Fruit fly (Drosophila melanogaster) whole organism, embryonic: ENCODE results near the gene CG12224.

Source experiments
- Bdp1 ChIP-seq: fragments of 200-800 bp; sonication (Bioruptor generic); optimal IDR thresholded peaks from 3 replicates; lab custom pipeline; 2016; ENCODE audit warnings: missing biosample characterization, missing genetic modification characterization
- BtbVII ChIP-seq: fragments of 200-800 bp; sonication (Bioruptor generic); optimal IDR thresholded peaks from 3 replicates; lab custom pipeline; 2017; ENCODE audit warnings: missing biosample characterization, mild to moderate bottlenecking, missing genetic modification characterization
- Bteb2 ChIP-seq: fragments of 200-800 bp; sonication (Bioruptor generic); optimal IDR thresholded peaks from 2 replicates; lab custom pipeline; 2016; ENCODE audit warnings: missing biosample characterization, missing genetic modification characterization
- CG11456 ChIP-seq: fragments of 200-800 bp; sonication (Bioruptor generic); IDR thresholded peaks from 3 replicates; pipeline ENCODE4 v1.3.6; 2022; ENCODE audit warnings: missing biosample characterization, missing genetic modification characterization
- CG13123 ChIP-seq: fragments of 200-800 bp; sonication (Bioruptor generic); optimal IDR thresholded peaks from 2 replicates; lab custom pipeline; 2016; ENCODE audit warnings: missing biosample characterization, missing genetic modification characterization
- CG14441 ChIP-seq: fragments of 200-800 bp; sonication (Bioruptor generic); IDR thresholded peaks from 2 replicates; pipeline ENCODE4 v1.3.6; 2022; ENCODE audit warnings: missing biosample characterization, missing genetic modification characterization
- CG1529 ChIP-seq: fragments of 200-800 bp; sonication (Bioruptor generic); optimal IDR thresholded peaks from 3 replicates; lab custom pipeline; 2018; ENCODE audit warnings: missing biosample characterization, missing genetic modification characterization
- CG16813 ChIP-seq: fragments of 200-800 bp; sonication (Bioruptor generic); IDR thresholded peaks from 3 replicates; pipeline ENCODE4 v1.3.6; 2022; ENCODE audit warnings: missing biosample characterization, missing genetic modification characterization; ENCODE audit not compliant: partially characterized antibody
- CG2199 ChIP-seq: fragments of 200-800 bp; sonication (Bioruptor generic); IDR thresholded peaks from 3 replicates; pipeline ENCODE4 v1.3.6; 2022; ENCODE audit warnings: missing biosample characterization, missing genetic modification characterization
- CG31388 ChIP-seq: fragments of 200-800 bp; sonication (Bioruptor generic); optimal IDR thresholded peaks from 2 replicates; lab custom pipeline; 2016; ENCODE audit warnings: missing biosample characterization, missing genetic modification characterization
- CG31441 ChIP-seq: fragments of 200-800 bp; sonication (Bioruptor generic); IDR thresholded peaks from 2 replicates; pipeline ENCODE4 v1.3.6; 2022; ENCODE audit warnings: missing biosample characterization, missing genetic modification characterization
- CG32767 ChIP-seq: fragments of 200-800 bp; sonication (Bioruptor generic); IDR thresholded peaks from 2 replicates; pipeline ENCODE4 v1.3.6; 2022; ENCODE audit warnings: missing biosample characterization, missing genetic modification characterization
- CG33213 ChIP-seq: fragments of 200-800 bp; sonication (Bioruptor generic); optimal IDR thresholded peaks from 3 replicates; lab custom pipeline; 2016; ENCODE audit warnings: missing biosample characterization, missing genetic modification characterization
- CG4360 ChIP-seq: fragments of 200-800 bp; sonication (Bioruptor generic); IDR thresholded peaks from 2 replicates; pipeline ENCODE4 v1.3.6; 2022; ENCODE audit warnings: missing biosample characterization, missing genetic modification characterization
- CG8359 ChIP-seq: fragments of 200-800 bp; sonication (Bioruptor generic); optimal IDR thresholded peaks from 2 replicates; lab custom pipeline; 2017; ENCODE audit warnings: missing biosample characterization, mild to moderate bottlenecking, missing genetic modification characterization, borderline replicate concordance
- CHES-1-like ChIP-seq: fragments of 200-800 bp; sonication (Bioruptor generic); optimal IDR thresholded peaks from 2 replicates; lab custom pipeline; 2016; ENCODE audit warnings: missing biosample characterization, missing genetic modification characterization
- CrebB ChIP-seq: fragments of 200-800 bp; sonication (Bioruptor generic); optimal IDR thresholded peaks from 3 replicates; lab custom pipeline; 2018; ENCODE audit warnings: missing biosample characterization, mild to moderate bottlenecking, missing genetic modification characterization
- Hr3 ChIP-seq: fragments of 200-800 bp; sonication (Bioruptor generic); optimal IDR thresholded peaks from 3 replicates; lab custom pipeline; 2016; ENCODE audit warnings: missing biosample characterization, missing genetic modification characterization
- Med ChIP-seq: fragments of 200-800 bp; sonication (Bioruptor generic); peaks from one replicate; lab custom pipeline; 2016; ENCODE audit warnings: missing biosample characterization, missing genetic modification characterization, mild to moderate bottlenecking, inconsistent platforms, moderate library complexity
- Mrtf ChIP-seq: fragments of 200-800 bp; sonication (Bioruptor generic); IDR thresholded peaks from 3 replicates; pipeline ENCODE4 v1.3.6; 2022; ENCODE audit warnings: missing biosample characterization, missing genetic modification characterization
- Oli ChIP-seq: fragments of 200-800 bp; sonication (Bioruptor generic); optimal IDR thresholded peaks from 2 replicates; lab custom pipeline; 2018; ENCODE audit warnings: missing biosample characterization, mild to moderate bottlenecking, missing genetic modification characterization, moderate library complexity
- Poxn ChIP-seq: fragments of 200-800 bp; sonication (Bioruptor generic); IDR thresholded peaks from 2 replicates; pipeline ENCODE4 v1.3.6; 2022; ENCODE audit warnings: missing biosample characterization, missing genetic modification characterization
- Six4 ChIP-seq: fragments of 200-800 bp; sonication (Bioruptor generic); optimal IDR thresholded peaks from 2 replicates; lab custom pipeline; 2016; ENCODE audit warnings: missing biosample characterization, missing genetic modification characterization
- Xbp1 ChIP-seq: fragments of 200-800 bp; sonication (Bioruptor generic); optimal IDR thresholded peaks from 3 replicates; lab custom pipeline; 2016; ENCODE audit warnings: missing biosample characterization, mild to moderate bottlenecking, missing genetic modification characterization
- bab2 ChIP-seq: fragments of 200-800 bp; sonication (Bioruptor generic); optimal IDR thresholded peaks from 2 replicates; lab custom pipeline; 2016; ENCODE audit warnings: missing biosample characterization, missing genetic modification characterization
- bbx ChIP-seq: fragments of 200-800 bp; sonication (Bioruptor generic); IDR thresholded peaks from 2 replicates; pipeline ENCODE4 v1.3.6; 2022; ENCODE audit warnings: missing biosample characterization, missing genetic modification characterization; ENCODE audit not compliant: partially characterized antibody
- bowl ChIP-seq: fragments of 200-800 bp; sonication (Bioruptor generic); IDR thresholded peaks from 2 replicates; pipeline ENCODE4 v1.3.6; 2022; ENCODE audit warnings: missing biosample characterization, missing genetic modification characterization
- btn ChIP-seq: fragments of 200-800 bp; sonication (Bioruptor generic); optimal IDR thresholded peaks from 2 replicates; lab custom pipeline; 2016; ENCODE audit warnings: missing biosample characterization, missing genetic modification characterization
- chn ChIP-seq: fragments of 200-800 bp; sonication (Bioruptor generic); optimal IDR thresholded peaks from 2 replicates; lab custom pipeline; 2016; ENCODE audit warnings: missing biosample characterization, missing genetic modification characterization
- crol ChIP-seq: fragments of 200-800 bp; sonication (Bioruptor generic); IDR thresholded peaks from 2 replicates; pipeline ENCODE4 v1.3.6; 2022; ENCODE audit warnings: missing biosample characterization, missing genetic modification characterization
- dysf ChIP-seq: fragments of 200-800 bp; sonication (Bioruptor generic); IDR thresholded peaks from 3 replicates; pipeline ENCODE4 v1.3.6; 2022; ENCODE audit warnings: missing biosample characterization, missing genetic modification characterization
- fu2 ChIP-seq: fragments of 200-800 bp; sonication (Bioruptor generic); optimal IDR thresholded peaks from 2 replicates; lab custom pipeline; 2016; ENCODE audit warnings: missing biosample characterization, missing genetic modification characterization
- gcm ChIP-seq: fragments of 200-800 bp; sonication (Bioruptor generic); optimal IDR thresholded peaks from 2 replicates; lab custom pipeline; 2019; ENCODE audit warnings: missing biosample characterization, mild to moderate bottlenecking, missing genetic modification characterization, moderate library complexity
- grau ChIP-seq: fragments of 200-800 bp; optimal IDR thresholded peaks from 3 replicates; lab custom pipeline; 2019; ENCODE audit warnings: missing biosample characterization, mild to moderate bottlenecking, missing genetic modification characterization, moderate library complexity
- gt ChIP-seq: fragments of 200-800 bp; sonication (Bioruptor generic); IDR thresholded peaks from 2 replicates; pipeline ENCODE4 v1.3.6; 2022; ENCODE audit warnings: missing biosample characterization, missing genetic modification characterization
- jing ChIP-seq: fragments of 200-800 bp; sonication (Bioruptor generic); optimal IDR thresholded peaks from 2 replicates; lab custom pipeline; 2018; ENCODE audit warnings: missing biosample characterization, mild to moderate bottlenecking, missing genetic modification characterization
- mld ChIP-seq: fragments of 200-800 bp; sonication (Bioruptor generic); IDR thresholded peaks from 3 replicates; pipeline ENCODE4 v1.3.6; 2022; ENCODE audit warnings: missing biosample characterization, missing genetic modification characterization; ENCODE audit not compliant: partially characterized antibody
- sc ChIP-seq, 3 experiments: fragments of >200 bp in 2 of 3; fragments of 200-800 bp in 1 of 3; sonication (Bioruptor generic) in 1 of 3; optimal IDR thresholded peaks; 2 replicates in 2 of 3; 3 replicates in 1 of 3; lab custom pipeline; 2017; ENCODE audit warnings: mild to moderate bottlenecking in 1 of 3, missing biosample characterization in 1 of 3, missing genetic modification characterization in 1 of 3, missing genetic modification reagents in 1 of 3
- wor ChIP-seq: fragments of 200-800 bp; sonication (Bioruptor generic); IDR thresholded peaks from 2 replicates; pipeline ENCODE4 v1.3.6; 2022; ENCODE audit warnings: missing biosample characterization, missing genetic modification characterization
- yki ChIP-seq: fragments of >200 bp; optimal IDR thresholded peaks from 3 replicates; lab custom pipeline; 2018

CG12224 gene

dm6 chr3R:12010202-12010824, 28.5 kb upstream of the CG12224 start, which contains the start of the genes KLHL18 and GCC185 (continued):
- no peak for TF ChIP-seq sc (optimal IDR thresholded peaks at IDR 0.05; lab: Kevin White, UChicago)
- TF ChIP-seq sc (GFP tag; optimal IDR thresholded peaks at IDR 0.05; lab: Kevin White, UChicago): peak; percentile 57
- no peak for TF ChIP-seq btn (GFP tag; lab: Kevin White, UChicago)
- TF ChIP-seq grau: peak; percentile 83
- peak; percentile 26 for TF ChIP-seq Bdp1
- peak; percentile 16 for TF ChIP-seq gcm (GFP tag; lab: Kevin White, UChicago)
- TF ChIP-seq chn (GFP tag; lab: Kevin White, UChicago): peak; percentile 58
- TF ChIP-seq CG14441: peak; percentile 69
- peak; percentile 89 for TF ChIP-seq CG16813
- peak; percentile 38 for TF ChIP-seq CG31388 (GFP tag; lab: Kevin White, UChicago)
- no peak for TF ChIP-seq gt (GFP tag; lab: Robert Waterston, UW)
- TF ChIP-seq Xbp1 (GFP tag; lab: Kevin White, UChicago): peak; percentile 85
- peak; percentile 84 for TF ChIP-seq dysf (GFP tag; lab: Robert Waterston, UW)
- TF ChIP-seq CG33213 (GFP tag; lab: Kevin White, UChicago): peak; percentile 23
- TF ChIP-seq yki: no peak
- peak; percentile 68 for TF ChIP-seq bab2 (GFP tag; lab: Kevin White, UChicago)
- no peak for TF ChIP-seq CG32767 (GFP tag; lab: Robert Waterston, UW)
- peak; percentile 62 for TF ChIP-seq bbx
- peak; percentile 55 for TF ChIP-seq Bteb2 (GFP tag; lab: Kevin White, UChicago)
- TF ChIP-seq jing: no peak
- TF ChIP-seq Six4 (GFP tag; lab: Kevin White, UChicago): peak; percentile 64
- TF ChIP-seq wor (GFP tag; lab: Robert Waterston, UW): no peak
- TF ChIP-seq Hr3 (GFP tag; lab: Kevin White, UChicago): peak; percentile 91
- peak; percentile 16 for TF ChIP-seq BtbVII (GFP tag; lab: Kevin White, UChicago)
- 0 out of 3 replicates have a peak, but pooled peaks have one; percentile 27 for TF ChIP-seq Mrtf (GFP tag; lab: Robert Waterston, UW)
- peak; percentile 84 for TF ChIP-seq Med (GFP tag; lab: Kevin White, UChicago)
- TF ChIP-seq fu2 (GFP tag; lab: Kevin White, UChicago): peak; percentile 31
- peak; percentile 19; the same call in 1 of the 3 replicates for TF ChIP-seq mld

- no peak for TF ChIP-seq Poxn (GFP tag; lab: Robert Waterston, UW)
- 0 out of 2 replicates have a peak, but pooled peaks have one; percentile 12 for TF ChIP-seq bowl (GFP tag; lab: Robert Waterston, UW)
- TF ChIP-seq CG31441 (GFP tag; lab: Robert Waterston, UW): no peak
- TF ChIP-seq CG8359 (GFP tag; lab: Kevin White, UChicago): no peak
- peak; percentile 45 for TF ChIP-seq crol (GFP tag; lab: Robert Waterston, UW)
- no peak for TF ChIP-seq CG4360 (GFP tag; lab: Robert Waterston, UW)
- 0 out of 3 replicates have a peak, but pooled peaks have one; percentile 56 for TF ChIP-seq CG2199 (GFP tag; lab: Robert Waterston, UW)
- TF ChIP-seq CrebB (tag; lab: Kevin White, UChicago): no peak
- no peak for TF ChIP-seq CG13123 (GFP tag; lab: Kevin White, UChicago)
- TF ChIP-seq gcm (GFP tag; lab: Kevin White, UChicago): peak; percentile 87
- 0 out of 3 replicates have a peak, but pooled peaks have one; percentile 25 for TF ChIP-seq CG11456
- no peak for TF ChIP-seq Oli (tag; lab: Kevin White, UChicago)
- no peak for TF ChIP-seq CG1529
- no peak for TF ChIP-seq CHES-1-like (GFP tag; lab: Kevin White, UChicago)
- no peak for TF ChIP-seq CG16813
These were observed 24.6 kb upstream of the CG12224 start for dm6 chr3R:12006417-12006816.
